Fruit fly (Drosophila melanogaster): ENCODE measurements around the gene MICU1.

MICU1 gene

DNA sequence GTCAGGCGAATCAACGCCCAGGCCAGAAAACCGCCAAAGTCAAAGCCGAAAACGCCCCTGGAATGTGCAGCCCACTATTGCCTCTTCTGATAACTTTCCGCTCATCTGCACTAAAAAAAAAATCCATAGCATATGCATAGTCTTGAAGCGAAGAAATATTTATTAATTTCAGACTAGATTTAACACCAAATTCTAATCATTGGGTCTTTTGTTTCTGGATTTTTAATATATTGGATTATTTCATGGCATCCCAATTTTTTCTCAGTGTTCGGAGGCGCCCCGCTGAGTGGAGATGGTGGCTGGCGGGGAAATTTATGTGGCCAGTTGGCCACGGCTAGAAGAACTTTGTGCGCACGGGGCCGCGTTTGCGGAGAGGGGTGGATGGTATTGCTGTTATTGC lies 47.0 kb upstream of the MICU1 start (continued):
- TF ChIP-seq CG32767 (GFP tag; IDR thresholded peaks at IDR 0.05), result peak; percentile 67
- peak; percentile 62 for TF ChIP-seq CG8924 (tag; optimal IDR thresholded peaks at IDR 0.05)
- TF ChIP-seq shn (GFP tag; optimal IDR thresholded peaks at IDR 0.05), result peak; percentile 72
- TF ChIP-seq Antp (GFP tag; optimal IDR thresholded peaks at IDR 0.05), result peak; percentile 67
- TF ChIP-seq trh (GFP tag; optimal IDR thresholded peaks at IDR 0.05), result no peak
- no peak for TF ChIP-seq pita (GFP tag; optimal IDR thresholded peaks at IDR 0.05)
- peak; percentile 86 for TF ChIP-seq zfh1 (GFP tag; IDR thresholded peaks at IDR 0.05)
- peak; percentile 28 for TF ChIP-seq CG9817 (tag; optimal IDR thresholded peaks at IDR 0.05)
- peak; percentile 11 for TF ChIP-seq HmgZ (tag; optimal IDR thresholded peaks at IDR 0.05)
- TF ChIP-seq mld (GFP tag; IDR thresholded peaks at IDR 0.05; ENCODE audit: partially characterized antibody), result no peak
- TF ChIP-seq al (GFP tag; IDR thresholded peaks at IDR 0.05), result no peak
- peak; percentile 71 for TF ChIP-seq gsb-n (tag; optimal IDR thresholded peaks at IDR 0.05)
- TF ChIP-seq fd64A (GFP tag; optimal IDR thresholded peaks at IDR 0.05), result peak; percentile 42
- TF ChIP-seq sc (optimal IDR thresholded peaks at IDR 0.05), result no peak
- TF ChIP-seq sc (GFP tag; optimal IDR thresholded peaks at IDR 0.05), result peak; percentile 62
- peak; percentile 73 for TF ChIP-seq CG7786 (GFP tag; optimal IDR thresholded peaks at IDR 0.05)
- TF ChIP-seq Blimp-1 (GFP tag; optimal IDR thresholded peaks at IDR 0.05), result peak; percentile 77
- TF ChIP-seq Asciz (GFP tag; optimal IDR thresholded peaks at IDR 0.05), result peak; percentile 63
- TF ChIP-seq CG17385 (GFP tag; optimal IDR thresholded peaks at IDR 0.05), result peak; percentile 67
- TF ChIP-seq aop (GFP tag; IDR thresholded peaks at IDR 0.05), result peak; percentile 60; the same call in 1 of the 2 replicates
- peak; percentile 56 for TF ChIP-seq CG14441 (GFP tag; IDR thresholded peaks at IDR 0.05)
- TF ChIP-seq sna (GFP tag; IDR thresholded peaks at IDR 0.05; ENCODE audit: partially characterized antibody), result no peak
- no peak for TF ChIP-seq B-H2 (GFP tag; optimal IDR thresholded peaks at IDR 0.05)
- peak; percentile 63 for TF ChIP-seq btn (GFP tag; optimal IDR thresholded peaks at IDR 0.05)
- peak; percentile 26 for TF ChIP-seq CG6813 (GFP tag; optimal IDR thresholded peaks at IDR 0.05)
- peak; percentile 51; the same call in 1 of the 2 replicates for TF ChIP-seq stc (GFP tag; IDR thresholded peaks at IDR 0.05)
- peak; percentile 55 for TF ChIP-seq nerfin-1 (tag; optimal IDR thresholded peaks at IDR 0.05)
- no peak for TF ChIP-seq Eip74EF (GFP tag; optimal IDR thresholded peaks at IDR 0.05)
- TF ChIP-seq CG14860 (GFP tag; IDR thresholded peaks at IDR 0.05; ENCODE audit: partially characterized antibody), result no peak
- TF ChIP-seq Hr78 (GFP tag; optimal IDR thresholded peaks at IDR 0.05), result peak in 1 of 2 experiments; percentile 11
- TF ChIP-seq CG3838 (GFP tag; optimal IDR thresholded peaks at IDR 0.05), result no peak
- no peak for TF ChIP-seq CG16813 (GFP tag; IDR thresholded peaks at IDR 0.05; ENCODE audit: partially characterized antibody)
- TF ChIP-seq pum (GFP tag; optimal IDR thresholded peaks at IDR 0.05), result peak; percentile 85
- TF ChIP-seq Ssrp (tag; optimal IDR thresholded peaks at IDR 0.05), result peak; percentile 81
- TF ChIP-seq mirr (GFP tag; optimal IDR thresholded peaks at IDR 0.05), result no peak
- peak; percentile 61 for TF ChIP-seq repo (GFP tag; optimal IDR thresholded peaks at IDR 0.05)
- TF ChIP-seq CG17568 (GFP tag; optimal IDR thresholded peaks at IDR 0.05), result peak; percentile 35
- peak; percentile 21; the same call in 1 of the 2 replicates for TF ChIP-seq CG31224 (GFP tag; IDR thresholded peaks at IDR 0.05)
- peak; percentile 68; the same call in 2 of the 3 replicates for TF ChIP-seq CG11695 (GFP tag; IDR thresholded peaks at IDR 0.05)
- no peak for TF ChIP-seq Deaf1 (tag; optimal IDR thresholded peaks at IDR 0.05)
- peak; percentile 70 for TF ChIP-seq CG14014 (GFP tag; IDR thresholded peaks at IDR 0.05)
- peak; percentile 36 to 74 for TF ChIP-seq Hr51 (GFP tag; optimal IDR thresholded peaks at IDR 0.05)
- TF ChIP-seq bcd (GFP tag; optimal IDR thresholded peaks at IDR 0.05), result peak; percentile 59
- TF ChIP-seq CG18011 (GFP tag; optimal IDR thresholded peaks at IDR 0.05), result peak; percentile 17
- TF ChIP-seq tll (GFP tag; optimal IDR thresholded peaks at IDR 0.05), result no peak
- TF ChIP-seq phol (tag; optimal IDR thresholded peaks at IDR 0.05), result peak; percentile 78
- peak; percentile 62 for TF ChIP-seq wor (GFP tag; IDR thresholded peaks at IDR 0.05)
- peak; percentile 97 for TF ChIP-seq Ets65A (GFP tag)
- no peak for TF ChIP-seq CG2129 (GFP tag; IDR thresholded peaks at IDR 0.05; ENCODE audit: partially characterized antibody)
